Fruit fly (Drosophila melanogaster): ENCODE data around the gene CG7910.
A peak's percentile ranks its signal among the peaks of the same experiment; 100 is the strongest.

The CG7910 gene

DNA sequence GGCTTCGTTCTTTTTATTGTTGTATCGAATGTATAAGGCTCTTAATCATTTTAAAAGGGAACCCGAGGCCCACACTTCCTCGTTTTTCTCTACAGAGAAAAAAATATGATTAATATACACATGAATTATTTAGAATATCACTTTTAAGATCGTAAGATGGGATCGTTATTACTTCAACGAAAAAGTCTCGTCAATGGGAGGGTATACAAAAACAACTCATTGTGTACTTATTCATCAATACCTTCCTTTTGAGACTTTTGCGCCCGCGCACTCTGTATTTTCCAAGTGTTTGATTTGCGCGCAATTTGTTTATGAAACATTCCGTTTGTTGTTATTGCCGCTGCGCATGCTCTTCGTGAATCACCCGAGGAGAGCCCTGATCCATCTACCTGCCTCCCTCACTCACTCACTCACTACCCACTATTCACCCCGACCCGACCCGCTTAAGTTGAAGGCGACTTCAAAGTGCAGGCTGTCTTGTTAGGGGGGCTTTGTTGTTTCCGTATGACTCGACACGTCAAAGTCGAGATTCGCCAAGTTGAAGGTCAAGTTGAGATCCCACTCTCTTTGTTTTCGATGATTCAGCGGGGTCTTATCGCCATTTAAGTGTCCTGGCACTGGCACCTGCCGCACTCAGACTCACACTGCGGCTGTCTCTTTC is 29.0 kb downstream of the CG7910 start (continued):
- no peak for TF ChIP-seq fd59A (GFP tag; optimal IDR thresholded peaks at IDR 0.05)
- no peak for TF ChIP-seq CG6808 (GFP tag; optimal IDR thresholded peaks at IDR 0.05)
- TF ChIP-seq Eip93F (GFP tag; optimal IDR thresholded peaks at IDR 0.05), result no peak
- no peak for TF ChIP-seq CG6163 (GFP tag; IDR thresholded peaks at IDR 0.05)
- no peak for TF ChIP-seq spab (GFP tag; optimal IDR thresholded peaks at IDR 0.05)
- peak; percentile 73 for TF ChIP-seq lz (GFP tag; optimal IDR thresholded peaks at IDR 0.05)
- TF ChIP-seq CG32006 (GFP tag; optimal IDR thresholded peaks at IDR 0.05), result no peak
- peak; percentile 15 for TF ChIP-seq net (GFP tag; optimal IDR thresholded peaks at IDR 0.05)
- TF ChIP-seq Smox (GFP tag; optimal IDR thresholded peaks at IDR 0.05), result peak; percentile 69
- TF ChIP-seq fd85E (GFP tag; optimal IDR thresholded peaks at IDR 0.05), result no peak
- TF ChIP-seq Ets21C (GFP tag; optimal IDR thresholded peaks at IDR 0.05), result peak; percentile 47
- TF ChIP-seq esn (GFP tag; optimal IDR thresholded peaks at IDR 0.05), result peak; percentile 70
- no peak for TF ChIP-seq CG7368 (GFP tag; optimal IDR thresholded peaks at IDR 0.05)
- TF ChIP-seq CG9139 (GFP tag; optimal IDR thresholded peaks at IDR 0.05), result no peak
- TF ChIP-seq Eip78C (GFP tag), result peak; percentile 78
- TF ChIP-seq fkh (GFP tag; optimal IDR thresholded peaks at IDR 0.05), result no peak
- TF ChIP-seq pdm3 (GFP tag; optimal IDR thresholded peaks at IDR 0.05), result peak; percentile 17
- TF ChIP-seq CG1621 (tag; optimal IDR thresholded peaks at IDR 0.05), result no peak
- no peak for TF ChIP-seq CG6854 (GFP tag; optimal IDR thresholded peaks at IDR 0.05)
- peak; percentile 10 for TF ChIP-seq Eip75B (GFP tag; optimal IDR thresholded peaks at IDR 0.05)
- no peak for TF ChIP-seq CG8319 (GFP tag; optimal IDR thresholded peaks at IDR 0.05)
- TF ChIP-seq Hr4 (GFP tag; optimal IDR thresholded peaks at IDR 0.05), result no peak
- no peak for TF ChIP-seq CG4318 (GFP tag; optimal IDR thresholded peaks at IDR 0.05)
- peak; percentile 23 for TF ChIP-seq CG8632 (GFP tag; optimal IDR thresholded peaks at IDR 0.05)
- peak; percentile 71 for TF ChIP-seq Sox102F (GFP tag; optimal IDR thresholded peaks at IDR 0.05)
- TF ChIP-seq CG11762 (GFP tag; optimal IDR thresholded peaks at IDR 0.05; ENCODE audit: insufficient read depth), result no peak
- peak; percentile 75 for TF ChIP-seq CG31627 (GFP tag; optimal IDR thresholded peaks at IDR 0.05)
- TF ChIP-seq CG15336 (GFP tag; IDR thresholded peaks at IDR 0.05), result no peak
- TF ChIP-seq CG6276 (GFP tag; optimal IDR thresholded peaks at IDR 0.05), result no peak
- TF ChIP-seq topi (GFP tag; optimal IDR thresholded peaks at IDR 0.05), result peak; percentile 69
- peak; percentile 35 for TF ChIP-seq acj6 (GFP tag; optimal IDR thresholded peaks at IDR 0.05)
- TF ChIP-seq CG3919 (GFP tag; optimal IDR thresholded peaks at IDR 0.05), result peak; percentile 25
- TF ChIP-seq dsx (GFP tag; optimal IDR thresholded peaks at IDR 0.05; ENCODE audit: poor library complexity, severe bottlenecking), result no peak
- TF ChIP-seq salr (GFP tag; optimal IDR thresholded peaks at IDR 0.05), result no peak
- TF ChIP-seq svp (GFP tag), result peak; percentile 80
- peak; percentile 35 for TF ChIP-seq Blimp-1 (GFP tag; optimal IDR thresholded peaks at IDR 0.05)
- TF ChIP-seq CG8119 (GFP tag; IDR thresholded peaks at IDR 0.05), result 0 out of 3 replicates have a peak, but pooled peaks have one; percentile 17

dm6 chr3R:8118062-8118461 is 31.0 kb downstream of the CG7910 start:
- TF ChIP-seq CG7368 (GFP tag; optimal IDR thresholded peaks at IDR 0.05) (no peak), CG6276 (GFP tag; optimal IDR thresholded peaks at IDR 0.05) (no peak), CG34406 (GFP tag; optimal IDR thresholded peaks at IDR 0.05) (no peak), Eip78C (GFP tag) (peak; percentile 20)

DNA sequence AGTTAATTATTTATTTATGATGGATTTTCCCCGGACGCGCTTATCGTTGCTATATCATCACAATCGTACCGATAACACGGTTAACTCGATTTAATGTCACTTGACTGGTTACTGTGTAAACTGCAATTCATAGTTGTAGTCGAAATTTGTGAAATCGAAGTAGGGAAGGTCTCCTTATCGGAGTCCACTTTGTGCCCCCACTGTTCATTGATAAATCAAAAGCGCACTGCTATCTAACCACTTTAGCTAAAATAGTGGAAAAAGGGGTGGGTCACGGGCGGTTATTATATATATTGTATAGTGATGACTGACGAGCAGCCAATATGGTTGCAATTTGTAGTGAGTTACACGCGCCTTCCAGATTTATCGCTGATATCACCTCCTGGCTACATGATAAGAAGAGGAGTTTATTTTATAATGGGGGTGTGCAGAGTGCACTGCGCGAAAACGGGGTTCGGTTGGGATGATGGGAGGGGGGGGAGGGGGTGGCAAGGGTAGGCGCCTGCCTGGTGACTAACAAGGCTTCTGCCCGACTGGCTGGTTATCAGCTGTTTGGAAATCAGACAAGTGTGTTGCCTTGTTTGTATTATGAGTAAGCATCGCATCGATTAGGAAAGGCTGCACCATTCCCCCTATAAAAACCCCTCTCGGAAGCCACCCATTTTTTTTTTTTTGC is 31.9 kb downstream of the CG7910 start:
- TF ChIP-seq salr (GFP tag; optimal IDR thresholded peaks at IDR 0.05) (no peak), Eip78C (GFP tag) (peak; percentile 14), CG32006 (GFP tag; optimal IDR thresholded peaks at IDR 0.05) (no peak), CG6163 (GFP tag; IDR thresholded peaks at IDR 0.05) (peak; percentile 28; the same call in 2 of the 3 replicates), CG16779 (tag; optimal IDR thresholded peaks at IDR 0.05) (peak; percentile 15), svp (GFP tag) (peak; percentile 40), fkh (GFP tag; optimal IDR thresholded peaks at IDR 0.05) (peak; percentile 47), Sox14 (GFP tag; optimal IDR thresholded peaks at IDR 0.05) (no peak), CG31627 (GFP tag; optimal IDR thresholded peaks at IDR 0.05) (no peak)
